Worm (Caenorhabditis elegans): ENCODE measurements around the gene ZK1248.11.
A peak's percentile ranks its signal among the peaks of the same experiment; 100 is the strongest.

The ZK1248.11 gene

ce11 chrII:5860621-5861020, 32.2 kb upstream of the ZK1248.11 start:
- TF ChIP-seq unc-42 (tag; optimal IDR thresholded peaks at IDR 0.05) = peak; percentile 5
- TF ChIP-seq ceh-31 (tag; optimal IDR thresholded peaks at IDR 0.05) = peak; percentile 41
- no peak for TF ChIP-seq K02D7.2 (tag; optimal IDR thresholded peaks at IDR 0.05)

ce11 chrII:5858322-5858721, 29.9 kb upstream of the ZK1248.11 start, which contains the start of gene F55C12.4:
Gene F55C12.4 (minus strand): TSS chrII:5858422.
- TF ChIP-seq sox-4 (tag; optimal IDR thresholded peaks at IDR 0.05) (no peak), ceh-34 (tag; optimal IDR thresholded peaks at IDR 0.05) (no peak), pag-3 (tag; optimal IDR thresholded peaks at IDR 0.05; ENCODE audit: borderline replicate concordance) (no peak), unc-42 (tag; optimal IDR thresholded peaks at IDR 0.05) (no peak), syd-9 (tag; optimal IDR thresholded peaks at IDR 0.05) (no peak), tbx-2 (tag; optimal IDR thresholded peaks at IDR 0.05) (no peak), pat-9 (tag; optimal IDR thresholded peaks at IDR 0.05) (no peak), hlh-30 (tag; optimal IDR thresholded peaks at IDR 0.05; ENCODE audit: insufficient read depth) (no peak), nhr-11 (tag; optimal IDR thresholded peaks at IDR 0.05) (no peak), pqm-1 (tag; optimal IDR thresholded peaks at IDR 0.05) (no peak), ceh-19 (GFP tag; optimal IDR thresholded peaks at IDR 0.05) (no peak), hlh-13 (GFP tag; optimal IDR thresholded peaks at IDR 0.05) (no peak), ceh-31 (tag; optimal IDR thresholded peaks at IDR 0.05) (no peak), dve-1 (tag; optimal IDR thresholded peaks at IDR 0.05) (no peak), ceh-14 (tag; optimal IDR thresholded peaks at IDR 0.05) (no peak), Y22D7AL.16 (tag; optimal IDR thresholded peaks at IDR 0.05) (no peak), lin-11 (tag; optimal IDR thresholded peaks at IDR 0.05) (no peak), hlh-6 (tag; optimal IDR thresholded peaks at IDR 0.05) (no peak), ets-4 (tag; optimal IDR thresholded peaks at IDR 0.05) (no peak), ceh-18 (tag; optimal IDR thresholded peaks at IDR 0.05) (no peak)

- TF ChIP-seq fkh-10 (GFP tag; optimal IDR thresholded peaks at IDR 0.05) (no peak), pag-3 (tag; optimal IDR thresholded peaks at IDR 0.05; ENCODE audit: borderline replicate concordance) (no peak), fkh-6 (tag; optimal IDR thresholded peaks at IDR 0.05) (no peak), odd-2 (tag; optimal IDR thresholded peaks at IDR 0.05) (no peak), ceh-22 (tag; optimal IDR thresholded peaks at IDR 0.05) (no peak), K02D7.2 (tag; optimal IDR thresholded peaks at IDR 0.05) (no peak), sox-4 (tag; optimal IDR thresholded peaks at IDR 0.05) (no peak), elt-2 (tag; optimal IDR thresholded peaks at IDR 0.05) (no peak), che-1 (tag; optimal IDR thresholded peaks at IDR 0.05) (no peak), pat-9 (tag; optimal IDR thresholded peaks at IDR 0.05) (no peak), madf-2 (tag; optimal IDR thresholded peaks at IDR 0.05) (no peak), dmd-4 (tag; optimal IDR thresholded peaks at IDR 0.05; ENCODE audit: borderline replicate concordance) (no peak), C08G9.2 (tag; optimal IDR thresholded peaks at IDR 0.05) (no peak), unc-86 (tag; optimal IDR thresholded peaks at IDR 0.05) (no peak), ahr-1 (tag; optimal IDR thresholded peaks at IDR 0.05) (no peak), hlh-6 (tag; optimal IDR thresholded peaks at IDR 0.05) (no peak), unc-55 (GFP tag; optimal IDR thresholded peaks at IDR 0.05) (no peak), unc-3 (GFP tag; conservative IDR thresholded peaks at IDR 0.05) (no peak), unc-3 (tag; optimal IDR thresholded peaks at IDR 0.05) (no peak)
These were observed 25.7 kb upstream of the ZK1248.11 start, which contains the start of gene H41C03.1 for ce11 chrII:5854122-5854521. Gene H41C03.1 (plus strand): TSS chrII:5854422.

ce11 chrII:5853261-5853660, 24.9 kb upstream of the ZK1248.11 start:
- TF ChIP-seq nfya-1 (tag; optimal IDR thresholded peaks at IDR 0.05) (no peak), npax-4 (tag; optimal IDR thresholded peaks at IDR 0.05) (no peak), F13H6.1 (tag; optimal IDR thresholded peaks at IDR 0.05) (no peak), rnt-1 (tag; optimal IDR thresholded peaks at IDR 0.05) (no peak), elt-2 (tag; optimal IDR thresholded peaks at IDR 0.05) (no peak), sox-4 (tag; optimal IDR thresholded peaks at IDR 0.05) (no peak), tbx-2 (tag; optimal IDR thresholded peaks at IDR 0.05) (no peak), ceh-24 (tag; optimal IDR thresholded peaks at IDR 0.05) (no peak), ceh-2 (tag; optimal IDR thresholded peaks at IDR 0.05) (no peak), C38D4.7 (GFP tag; optimal IDR thresholded peaks at IDR 0.05) (no peak), nhr-232 (tag; optimal IDR thresholded peaks at IDR 0.05) (no peak), K09A11.1 (tag; optimal IDR thresholded peaks at IDR 0.05; ENCODE audit: insufficient read depth) (no peak), unc-86 (tag; optimal IDR thresholded peaks at IDR 0.05) (no peak)

Measured in whole organism, late embryonic.